Worm (Caenorhabditis elegans) whole organism, late embryonic: ENCODE measurements around the gene elc-1.

Source experiments
- ama-1 ChIP-seq: fragments of 150-350 bp; optimal IDR thresholded peaks from 2 replicates; lab custom pipeline; 2014
- fkh-10 ChIP-seq: fragments of 150-350 bp; optimal IDR thresholded peaks from 2 replicates; lab custom pipeline; 2014; ENCODE audit warnings: missing biosample characterization, missing genetic modification reagents, missing genetic modification characterization
- hlh-30 ChIP-seq: sonication (generic microtip); optimal IDR thresholded peaks from 2 replicates; lab custom pipeline; 2017; ENCODE audit warnings: antibody characterized with exemption, missing genetic modification characterization, missing compliant biosample characterization; ENCODE audit not compliant: insufficient read depth
- madf-2 ChIP-seq: sonication (generic microtip); optimal IDR thresholded peaks from 2 replicates; lab custom pipeline; 2017; ENCODE audit warnings: missing genetic modification characterization, missing compliant biosample characterization
- nfya-1 ChIP-seq: sonication (generic microtip); optimal IDR thresholded peaks from 2 replicates; lab custom pipeline; 2017; ENCODE audit warnings: missing genetic modification characterization, mild to moderate bottlenecking, missing compliant biosample characterization, antibody characterized with exemption, moderate library complexity
- nhr-11 ChIP-seq: fragments of 150-350 bp; optimal IDR thresholded peaks from 2 replicates; lab custom pipeline; 2014; ENCODE audit warnings: missing biosample characterization, missing genetic modification characterization
- npax-4 ChIP-seq: sonication (generic microtip); optimal IDR thresholded peaks from 2 replicates; lab custom pipeline; 2016; ENCODE audit warnings: missing genetic modification characterization, missing compliant biosample characterization
- pax-1 ChIP-seq: fragments of 150-350 bp; optimal IDR thresholded peaks from 2 replicates; lab custom pipeline; 2014; ENCODE audit warnings: missing biosample characterization, missing genetic modification characterization
- pha-2 ChIP-seq: sonication (generic microtip); optimal IDR thresholded peaks from 2 replicates; lab custom pipeline; 2017; ENCODE audit warnings: mild to moderate bottlenecking, missing genetic modification characterization, missing compliant biosample characterization
- syd-9 ChIP-seq: sonication (generic microtip); optimal IDR thresholded peaks from 2 replicates; lab custom pipeline; 2016; ENCODE audit warnings: mild to moderate bottlenecking, missing genetic modification characterization, moderate library complexity, missing compliant biosample characterization
- tbx-2 ChIP-seq: sonication (generic microtip); optimal IDR thresholded peaks from 2 replicates; lab custom pipeline; 2016; ENCODE audit warnings: missing genetic modification characterization, missing compliant biosample characterization
- unc-55 ChIP-seq: sonication (generic microtip); optimal IDR thresholded peaks from 2 replicates; lab custom pipeline; 2017; ENCODE audit warnings: missing biosample characterization, missing genetic modification reagents, missing genetic modification characterization

ce11 chrIII:1391752-1392151 lies 25.2 kb downstream of the elc-1 start, which contains the start of gene pals-17:
- TF ChIP-seq fkh-10 (GFP tag; lab: Kevin White, UChicago) (no peak), hlh-30 (no peak), syd-9 (tag; lab: Kevin White, UChicago) (no peak), npax-4 (tag; lab: Kevin White, UChicago) (no peak), nhr-11 (tag; lab: Kevin White, UChicago) (no peak), unc-55 (GFP tag; lab: Kevin White, UChicago) (no peak), ama-1 (no peak), madf-2 (no peak), nfya-1 (tag; lab: Kevin White, UChicago) (no peak), tbx-2 (no peak), pha-2 (tag; lab: Kevin White, UChicago) (no peak), pax-1 (tag; lab: Kevin White, UChicago) (no peak)
